Fruit fly (Drosophila melanogaster): ENCODE data around the gene Rox8.

Rox8 gene

DNA sequence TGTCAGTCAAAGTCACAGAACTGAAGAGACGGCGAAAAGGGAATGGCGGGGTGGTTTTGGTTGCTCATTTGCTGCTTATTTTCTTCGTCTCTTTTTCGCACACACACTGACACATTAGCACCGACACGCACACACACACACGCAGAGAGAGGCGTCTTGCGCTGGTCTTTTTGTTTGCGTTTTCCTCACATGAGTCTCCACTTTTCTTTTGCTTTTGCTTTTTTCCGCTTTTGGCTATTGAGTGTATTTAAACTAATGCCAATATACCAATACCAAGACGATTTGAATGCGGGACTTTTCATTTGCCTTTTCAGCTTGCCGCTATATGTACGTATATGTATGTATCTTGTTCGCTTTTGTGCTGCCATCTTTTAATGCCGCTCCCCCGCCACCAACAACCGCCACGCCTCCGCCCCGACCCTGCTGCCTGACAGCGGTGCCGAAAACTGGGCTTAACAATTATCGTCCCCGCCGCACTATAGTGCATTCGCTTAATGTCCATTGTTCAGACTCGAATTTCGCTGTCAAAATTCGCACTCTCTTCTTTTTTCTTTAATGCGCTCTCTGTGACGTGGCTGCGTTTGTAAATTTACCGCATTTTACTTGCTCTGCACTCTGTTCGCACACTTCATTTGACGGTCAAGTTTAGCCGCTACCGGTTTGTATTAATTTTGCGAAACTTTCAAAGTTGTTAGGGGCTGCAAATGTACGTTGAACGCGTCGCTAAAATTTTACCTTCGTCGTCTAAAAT is 664 bp downstream of the Rox8 start, which contains the start of gene CG5986 (continued):
- TF ChIP-seq Ets65A (GFP tag) (no peak), fd96Cb (tag; optimal IDR thresholded peaks at IDR 0.05) (no peak), gce (GFP tag; IDR thresholded peaks at IDR 0.05) (no peak), GATAe (GFP tag; conservative IDR thresholded peaks at IDR 0.05) (no peak), Dbx (GFP tag; IDR thresholded peaks at IDR 0.05) (no peak), CG17385 (GFP tag; optimal IDR thresholded peaks at IDR 0.05) (peak; percentile 57), CG17802 (tag; optimal IDR thresholded peaks at IDR 0.05) (no peak), CG34422 (GFP tag; IDR thresholded peaks at IDR 0.05) (peak; percentile 52; the same call in 1 of the 3 replicates), CG10431 (GFP tag; optimal IDR thresholded peaks at IDR 0.05) (peak; percentile 44), CG18619 (GFP tag; optimal IDR thresholded peaks at IDR 0.05) (no peak), CG43689 (GFP tag; IDR thresholded peaks at IDR 0.05) (no peak), toy (GFP tag; IDR thresholded peaks at IDR 0.05) (no peak), CG7928 (GFP tag; optimal IDR thresholded peaks at IDR 0.05) (no peak), CG14667 (GFP tag; IDR thresholded peaks at IDR 0.05) (no peak), CG31388 (GFP tag; optimal IDR thresholded peaks at IDR 0.05) (no peak), trh (GFP tag; optimal IDR thresholded peaks at IDR 0.05) (no peak), CG3281 (GFP tag; optimal IDR thresholded peaks at IDR 0.05) (no peak), CG10543 (GFP tag; optimal IDR thresholded peaks at IDR 0.05) (peak; percentile 19), rib (GFP tag; IDR thresholded peaks at IDR 0.05) (peak; percentile 62; the same call in 1 of the 2 replicates), CG2116 (GFP tag; optimal IDR thresholded peaks at IDR 0.05) (peak; percentile 53), CG15011 (GFP tag; optimal IDR thresholded peaks at IDR 0.05) (no peak), CG14710 (tag; optimal IDR thresholded peaks at IDR 0.05) (no peak), sim (GFP tag; IDR thresholded peaks at IDR 0.05) (no peak)

DNA sequence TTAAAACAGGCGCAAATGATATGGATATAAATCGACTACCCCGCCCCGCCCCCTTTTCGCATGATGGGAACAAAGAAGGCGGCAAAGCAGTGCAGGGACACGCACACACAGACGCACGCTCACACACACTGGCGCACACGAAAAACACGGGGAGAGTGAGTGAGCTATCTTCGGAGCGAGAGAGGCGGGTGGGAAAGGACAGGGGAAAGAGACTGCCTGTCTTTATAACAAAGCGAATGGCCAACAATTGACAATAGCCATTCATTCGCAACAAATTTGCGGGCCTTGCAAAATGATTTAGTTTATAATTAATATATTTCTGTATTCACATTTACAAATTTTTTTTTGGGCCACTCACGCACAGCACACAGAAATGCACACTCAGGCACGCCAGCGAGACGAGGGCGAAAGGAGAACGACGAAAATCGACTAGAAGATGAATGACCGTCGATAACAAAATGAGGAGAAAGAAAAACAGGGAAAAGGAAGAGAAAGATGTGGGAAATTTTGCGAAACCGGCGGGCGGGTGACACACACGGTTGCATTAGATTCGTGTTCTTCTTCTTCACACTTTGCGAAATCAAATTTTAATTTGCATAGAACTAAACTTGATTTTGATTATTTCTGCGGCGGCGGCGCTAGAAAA is 1.4 kb downstream of the Rox8 start:
- no peak for TF ChIP-seq wdn (GFP tag; IDR thresholded peaks at IDR 0.05)
- TF ChIP-seq gcm (GFP tag; optimal IDR thresholded peaks at IDR 0.05) = peak; percentile 14
- TF ChIP-seq psq (GFP tag; optimal IDR thresholded peaks at IDR 0.05) = peak; percentile 90
- TF ChIP-seq CG4617 (GFP tag; optimal IDR thresholded peaks at IDR 0.05; ENCODE audit: borderline replicate concordance) = peak; percentile 14
- 0 out of 2 replicates have a peak, but pooled peaks have one; percentile 4 for TF ChIP-seq CG32532 (GFP tag; IDR thresholded peaks at IDR 0.05)
- peak; percentile 30 for TF ChIP-seq MESR4 (GFP tag; optimal IDR thresholded peaks at IDR 0.05)
- no peak for TF ChIP-seq HLH3B (GFP tag; IDR thresholded peaks at IDR 0.05)
- TF ChIP-seq CG12769 (tag; optimal IDR thresholded peaks at IDR 0.05) = peak; percentile 27
- 0 out of 2 replicates have a peak, but pooled peaks have one; percentile 13 for TF ChIP-seq CG6689 (GFP tag; IDR thresholded peaks at IDR 0.05)
- TF ChIP-seq z (GFP tag; IDR thresholded peaks at IDR 0.05) = 0 out of 3 replicates have a peak, but pooled peaks have one; percentile 18
- peak; percentile 8 for TF ChIP-seq HHEX (GFP tag; optimal IDR thresholded peaks at IDR 0.05)
- peak; percentile 21 for TF ChIP-seq CG12391 (tag; optimal IDR thresholded peaks at IDR 0.05)
- peak; percentile 37 for TF ChIP-seq corto (GFP tag; optimal IDR thresholded peaks at IDR 0.05)
- TF ChIP-seq CG8924 (tag; optimal IDR thresholded peaks at IDR 0.05) = peak; percentile 6
- TF ChIP-seq insv (GFP tag; optimal IDR thresholded peaks at IDR 0.05) = peak in 1 of 2 experiments; percentile 6
- TF ChIP-seq Med (GFP tag) = peak; percentile 77
- TF ChIP-seq CG18599 (GFP tag; optimal IDR thresholded peaks at IDR 0.05) = peak; percentile 25
- TF ChIP-seq cg (GFP tag; optimal IDR thresholded peaks at IDR 0.05) = peak; percentile 79
- TF ChIP-seq chinmo (GFP tag; IDR thresholded peaks at IDR 0.05; ENCODE audit: partially characterized antibody) = 0 out of 4 replicates have a peak, but pooled peaks have one; percentile 26
- peak; percentile 88 for TF ChIP-seq crol (GFP tag; IDR thresholded peaks at IDR 0.05)
- peak; percentile 58 to 68 for TF ChIP-seq Trl (optimal IDR thresholded peaks at IDR 0.05)
- no peak for TF ChIP-seq Trl (GFP tag; optimal IDR thresholded peaks at IDR 0.05)
- no peak for TF ChIP-seq dmrt11E (tag; optimal IDR thresholded peaks at IDR 0.05)
- 0 out of 2 replicates have a peak, but pooled peaks have one; percentile 25 for TF ChIP-seq tna (GFP tag; IDR thresholded peaks at IDR 0.05; ENCODE audit: partially characterized antibody)
- peak; percentile 71 for TF ChIP-seq sens (GFP tag)
- TF ChIP-seq CoRest (tag; optimal IDR thresholded peaks at IDR 0.05) = no peak

Data from whole organism, embryonic.